Fruit fly (Drosophila melanogaster) whole organism, embryonic: Measurements from ENCODE around the gene Est-Q.

ENCODE experiments used
- Aef1 ChIP-seq: fragments of 200-800 bp; sonication (Bioruptor generic); IDR thresholded peaks from 3 replicates; pipeline ENCODE4 v1.3.6; 2022; ENCODE audit warnings: missing biosample characterization, missing genetic modification characterization
- B-H2 ChIP-seq: fragments of 200-800 bp; sonication (Bioruptor generic); optimal IDR thresholded peaks from 2 replicates; lab custom pipeline; 2018; ENCODE audit warnings: missing biosample characterization, mild to moderate bottlenecking, missing genetic modification characterization
- CG10321 ChIP-seq: fragments of 200-800 bp; sonication (Bioruptor generic); IDR thresholded peaks from 2 replicates; pipeline ENCODE4 v1.3.6; 2022; ENCODE audit warnings: missing biosample characterization, missing genetic modification characterization
- CG10979 ChIP-seq: fragments of 200-800 bp; sonication (Bioruptor generic); optimal IDR thresholded peaks from 2 replicates; lab custom pipeline; 2018; ENCODE audit warnings: missing biosample characterization, mild to moderate bottlenecking, missing genetic modification characterization, moderate library complexity
- CG11504 ChIP-seq: fragments of 200-800 bp; sonication (Bioruptor generic); optimal IDR thresholded peaks from 3 replicates; lab custom pipeline; 2019; ENCODE audit warnings: missing biosample characterization, mild to moderate bottlenecking, missing genetic modification characterization, moderate library complexity
- CG14860 ChIP-seq: fragments of 200-800 bp; sonication (Bioruptor generic); IDR thresholded peaks from 3 replicates; pipeline ENCODE4 v1.3.6; 2022; ENCODE audit warnings: missing biosample characterization, missing genetic modification characterization; ENCODE audit not compliant: partially characterized antibody
- CG15514 ChIP-seq: fragments of 200-800 bp; sonication (Bioruptor generic); optimal IDR thresholded peaks from 3 replicates; lab custom pipeline; 2017; ENCODE audit warnings: missing biosample characterization, missing genetic modification characterization, mild to moderate bottlenecking, moderate library complexity, missing genetic modification reagents
- CG17612 ChIP-seq: fragments of 200-800 bp; sonication (Bioruptor generic); IDR thresholded peaks from 2 replicates; pipeline ENCODE4 v1.3.6; 2022; ENCODE audit warnings: missing biosample characterization, missing genetic modification characterization
- CG31224 ChIP-seq: fragments of 200-800 bp; sonication (Bioruptor generic); IDR thresholded peaks from 2 replicates; pipeline ENCODE4 v1.3.6; 2022; ENCODE audit warnings: missing biosample characterization, missing genetic modification characterization
- CG3163 ChIP-seq: fragments of 200-800 bp; sonication (Bioruptor generic); optimal IDR thresholded peaks from 3 replicates; lab custom pipeline; 2016; ENCODE audit warnings: missing biosample characterization, missing genetic modification characterization
- CG34224 ChIP-seq: fragments of 200-800 bp; sonication (Bioruptor generic); IDR thresholded peaks from 3 replicates; pipeline ENCODE4 v1.3.6; 2022; ENCODE audit warnings: missing biosample characterization, missing genetic modification characterization; ENCODE audit not compliant: partially characterized antibody
- CG6765 ChIP-seq: fragments of 200-800 bp; sonication (Bioruptor generic); optimal IDR thresholded peaks from 3 replicates; lab custom pipeline; 2017; ENCODE audit warnings: missing biosample characterization, mild to moderate bottlenecking, missing genetic modification characterization
- CG7372 ChIP-seq: fragments of 200-800 bp; sonication (Bioruptor generic); IDR thresholded peaks from 2 replicates; pipeline ENCODE4 v1.3.6; 2022; ENCODE audit warnings: missing biosample characterization, missing genetic modification characterization
- CG9437 ChIP-seq: fragments of 200-800 bp; sonication (Bioruptor generic); optimal IDR thresholded peaks from 2 replicates; lab custom pipeline; 2018; ENCODE audit warnings: missing biosample characterization, mild to moderate bottlenecking, missing genetic modification characterization
- CG9797 ChIP-seq: fragments of 200-800 bp; sonication (Bioruptor generic); optimal IDR thresholded peaks from 3 replicates; lab custom pipeline; 2018; ENCODE audit warnings: missing biosample characterization, mild to moderate bottlenecking, missing genetic modification characterization
- Deaf1 ChIP-seq: fragments of 200-800 bp; optimal IDR thresholded peaks from 3 replicates; lab custom pipeline; 2019; ENCODE audit warnings: missing biosample characterization, mild to moderate bottlenecking, missing genetic modification characterization, moderate library complexity
- E2f1 ChIP-seq: fragments of 200-800 bp; sonication (Bioruptor generic); IDR thresholded peaks from 2 replicates; pipeline ENCODE4 v1.3.6; 2022; ENCODE audit warnings: missing biosample characterization, missing genetic modification characterization
- Fer3 ChIP-seq: fragments of 200-800 bp; sonication (Bioruptor generic); optimal IDR thresholded peaks from 2 replicates; lab custom pipeline; 2018; ENCODE audit warnings: missing biosample characterization, mild to moderate bottlenecking, missing genetic modification characterization, moderate library complexity
- HmgZ ChIP-seq: fragments of 200-800 bp; sonication (Bioruptor generic); optimal IDR thresholded peaks from 2 replicates; lab custom pipeline; 2018; ENCODE audit warnings: missing biosample characterization, mild to moderate bottlenecking, missing genetic modification characterization
- Hmr ChIP-seq: fragments of 200-800 bp; sonication (Bioruptor generic); optimal IDR thresholded peaks from 3 replicates; lab custom pipeline; 2017; ENCODE audit warnings: mild to moderate bottlenecking, missing biosample characterization, missing genetic modification reagents, missing genetic modification characterization
- MTF-1 ChIP-seq: fragments of 200-800 bp; sonication (Bioruptor generic); optimal IDR thresholded peaks from 2 replicates; lab custom pipeline; 2018; ENCODE audit warnings: missing biosample characterization, mild to moderate bottlenecking, missing genetic modification characterization, borderline replicate concordance
- Med ChIP-seq: fragments of 200-800 bp; sonication (Bioruptor generic); peaks from one replicate; lab custom pipeline; 2016; ENCODE audit warnings: missing biosample characterization, missing genetic modification characterization, mild to moderate bottlenecking, inconsistent platforms, moderate library complexity
- Poxn ChIP-seq: fragments of 200-800 bp; sonication (Bioruptor generic); IDR thresholded peaks from 2 replicates; pipeline ENCODE4 v1.3.6; 2022; ENCODE audit warnings: missing biosample characterization, missing genetic modification characterization
- Rx ChIP-seq: fragments of 200-800 bp; sonication (Bioruptor generic); IDR thresholded peaks from 2 replicates; pipeline ENCODE4 v1.3.6; 2022; ENCODE audit warnings: missing biosample characterization, missing genetic modification characterization
- Sox100B ChIP-seq: fragments of 200-800 bp; sonication (Bioruptor generic); optimal IDR thresholded peaks from 3 replicates; lab custom pipeline; 2018; ENCODE audit warnings: missing biosample characterization, mild to moderate bottlenecking, missing genetic modification characterization
- Ssrp ChIP-seq: fragments of 200-800 bp; sonication (Bioruptor generic); optimal IDR thresholded peaks from 2 replicates; lab custom pipeline; 2018; ENCODE audit warnings: missing biosample characterization, mild to moderate bottlenecking, missing genetic modification characterization, moderate library complexity
- Trl ChIP-seq, 3 experiments: fragments of >200 bp in 2 of 3; fragments of 200-800 bp in 1 of 3; sonication (Bioruptor generic) in 1 of 3; optimal IDR thresholded peaks; 2 replicates in 1 of 3; 3 replicates in 2 of 3; lab custom pipeline; 2016 to 2017; ENCODE audit warnings: missing biosample characterization in 1 of 3, missing genetic modification characterization in 1 of 3
- ac ChIP-seq: fragments of 200-800 bp; sonication (Bioruptor generic); optimal IDR thresholded peaks from 3 replicates; lab custom pipeline; 2017; ENCODE audit warnings: missing biosample characterization, mild to moderate bottlenecking, missing genetic modification characterization
- bigmax ChIP-seq: fragments of 200-800 bp; sonication (Bioruptor generic); optimal IDR thresholded peaks from 2 replicates; lab custom pipeline; 2018; ENCODE audit warnings: missing biosample characterization, mild to moderate bottlenecking, missing genetic modification characterization
- bsh ChIP-seq, 2 experiments: fragments of 200-800 bp; sonication (Bioruptor generic); optimal IDR thresholded peaks; 2 replicates each; lab custom pipeline; 2017 to 2018; ENCODE audit warnings: mild to moderate bottlenecking in 2 of 2, missing biosample characterization in 2 of 2, missing genetic modification characterization in 2 of 2, moderate library complexity in 1 of 2
- crp ChIP-seq, 2 experiments: fragments of 200-800 bp; sonication (Bioruptor generic); optimal IDR thresholded peaks; 2 replicates in 1 of 2; 3 replicates in 1 of 2; lab custom pipeline; 2017; ENCODE audit warnings: missing biosample characterization in 2 of 2, missing genetic modification characterization in 2 of 2, mild to moderate bottlenecking in 1 of 2, moderate library complexity in 1 of 2
- cwo ChIP-seq: fragments of 200-800 bp; sonication (Bioruptor generic); optimal IDR thresholded peaks from 3 replicates; lab custom pipeline; 2017; ENCODE audit warnings: missing biosample characterization, missing genetic modification characterization, mild to moderate bottlenecking, moderate library complexity, missing genetic modification reagents
- dan ChIP-seq: fragments of 200-800 bp; sonication (Bioruptor generic); IDR thresholded peaks from 2 replicates; pipeline ENCODE4 v1.3.6; 2022; ENCODE audit warnings: missing biosample characterization, missing genetic modification characterization
- dimm ChIP-seq: fragments of 200-800 bp; sonication (Bioruptor generic); IDR thresholded peaks from 2 replicates; pipeline ENCODE4 v1.3.6; 2022; ENCODE audit warnings: missing biosample characterization, missing genetic modification characterization
- dmrt99B ChIP-seq: fragments of 200-800 bp; sonication (Bioruptor generic); optimal IDR thresholded peaks from 2 replicates; lab custom pipeline; 2018; ENCODE audit warnings: missing biosample characterization, mild to moderate bottlenecking, missing genetic modification characterization, moderate library complexity
- eve ChIP-seq, 2 experiments: fragments of >200 bp; optimal IDR thresholded peaks; 2 replicates each; lab custom pipeline; 2017; ENCODE audit warnings: missing biosample characterization in 2 of 2, missing genetic modification characterization in 2 of 2
- fd102C ChIP-seq: fragments of 200-800 bp; sonication (Bioruptor generic); optimal IDR thresholded peaks from 2 replicates; lab custom pipeline; 2018; ENCODE audit warnings: missing biosample characterization, mild to moderate bottlenecking, missing genetic modification characterization, moderate library complexity
- her ChIP-seq: fragments of 200-800 bp; sonication (Bioruptor generic); optimal IDR thresholded peaks from 2 replicates; lab custom pipeline; 2016; ENCODE audit warnings: missing biosample characterization, missing genetic modification characterization
- kni ChIP-seq: fragments of 200-800 bp; sonication (Bioruptor generic); optimal IDR thresholded peaks from 3 replicates; lab custom pipeline; 2017; ENCODE audit warnings: mild to moderate bottlenecking, missing biosample characterization, missing genetic modification reagents, missing genetic modification characterization
- lbe ChIP-seq: fragments of 200-800 bp; sonication (Bioruptor generic); optimal IDR thresholded peaks from 2 replicates; lab custom pipeline; 2016; ENCODE audit warnings: missing biosample characterization, mild to moderate bottlenecking, missing genetic modification characterization
- luna ChIP-seq: fragments of 200-800 bp; sonication (Bioruptor generic); optimal IDR thresholded peaks from 2 replicates; lab custom pipeline; 2016; ENCODE audit warnings: missing biosample characterization, missing genetic modification characterization
- mam ChIP-seq: fragments of 200-800 bp; sonication (Bioruptor generic); optimal IDR thresholded peaks from 3 replicates; lab custom pipeline; 2016; ENCODE audit warnings: missing biosample characterization, missing genetic modification characterization
- pum ChIP-seq: fragments of 200-800 bp; sonication (Bioruptor generic); optimal IDR thresholded peaks from 2 replicates; lab custom pipeline; 2016; ENCODE audit warnings: missing biosample characterization, missing genetic modification characterization
- ranshi ChIP-seq: fragments of 200-800 bp; sonication (Bioruptor generic); IDR thresholded peaks from 2 replicates; pipeline ENCODE4 v1.3.6; 2022; ENCODE audit warnings: missing biosample characterization, missing genetic modification characterization
- salm ChIP-seq: fragments of 200-800 bp; sonication (Bioruptor generic); optimal IDR thresholded peaks from 2 replicates; lab custom pipeline; 2018; ENCODE audit warnings: missing biosample characterization, mild to moderate bottlenecking, missing genetic modification characterization
- schlank ChIP-seq: fragments of 200-800 bp; sonication (Bioruptor generic); optimal IDR thresholded peaks from 2 replicates; lab custom pipeline; 2018; ENCODE audit warnings: missing biosample characterization, mild to moderate bottlenecking, missing genetic modification characterization
- stwl ChIP-seq: fragments of 200-800 bp; sonication (Bioruptor generic); optimal IDR thresholded peaks from 3 replicates; lab custom pipeline; 2018; ENCODE audit warnings: missing biosample characterization, mild to moderate bottlenecking, missing genetic modification characterization, moderate library complexity
- tin ChIP-seq: fragments of 200-800 bp; sonication (Bioruptor generic); optimal IDR thresholded peaks from 3 replicates; lab custom pipeline; 2016; ENCODE audit warnings: missing biosample characterization, missing genetic modification characterization
- unpg ChIP-seq: fragments of 200-800 bp; sonication (Bioruptor generic); optimal IDR thresholded peaks from 3 replicates; lab custom pipeline; 2018; ENCODE audit warnings: missing biosample characterization, mild to moderate bottlenecking, missing genetic modification characterization, moderate library complexity

The Est-Q gene

DNA sequence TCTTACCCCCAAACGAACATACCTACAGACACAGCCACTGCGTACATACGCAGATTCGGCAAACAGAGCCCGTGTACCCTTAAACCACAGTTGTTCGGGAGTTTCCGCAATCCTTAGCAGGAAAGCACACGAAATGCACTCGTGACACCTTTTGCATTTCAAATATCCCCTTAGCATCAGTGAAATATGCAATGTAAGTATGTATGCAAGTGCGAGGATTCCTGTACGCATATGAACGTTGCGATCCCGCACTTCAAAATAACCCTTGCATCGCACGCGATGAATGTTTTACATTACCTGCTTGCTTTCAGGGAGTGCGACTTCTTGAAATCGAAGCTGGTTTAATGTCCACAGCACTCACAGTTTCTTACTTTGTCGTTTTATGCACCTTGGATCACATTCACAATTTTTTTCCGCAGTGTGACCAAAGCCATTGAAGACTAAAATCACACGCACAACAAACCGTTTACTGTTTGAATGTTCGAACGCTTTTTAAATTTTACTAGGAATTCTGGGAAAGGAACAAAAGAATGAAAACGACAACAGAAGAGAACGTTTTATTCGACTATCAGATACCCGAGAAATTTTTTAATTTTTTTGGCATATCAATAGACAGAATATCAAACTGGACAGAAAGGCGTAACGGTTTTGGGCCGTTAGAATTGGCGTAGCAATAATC, 32.2 kb downstream of the Est-Q start, which contains the start of gene Mkrn1 (continued):
- TF ChIP-seq HmgZ (tag; lab: Kevin White, UChicago) (peak; percentile 36), crp (GFP tag; optimal IDR thresholded peaks at IDR 0.05; lab: Kevin White, UChicago) (peak in 1 of 2 experiments; percentile 1), ac (GFP tag; lab: Kevin White, UChicago) (no peak), dmrt99B (tag; lab: Kevin White, UChicago) (no peak), Ssrp (tag; lab: Kevin White, UChicago) (no peak), Trl (optimal IDR thresholded peaks at IDR 0.05; lab: Kevin White, UChicago) (no peak), Trl (GFP tag; optimal IDR thresholded peaks at IDR 0.05; lab: Kevin White, UChicago) (no peak), bsh (GFP tag; optimal IDR thresholded peaks at IDR 0.05; lab: Kevin White, UChicago) (no peak), CG9437 (GFP tag; lab: Kevin White, UChicago) (no peak), MTF-1 (GFP tag; lab: Kevin White, UChicago) (no peak), lbe (no peak), CG6765 (no peak), fd102C (no peak), stwl (tag; lab: Kevin White, UChicago) (peak; percentile 78), CG15514 (GFP tag; lab: Kevin White, UChicago) (no peak), CG3163 (GFP tag; lab: Kevin White, UChicago) (no peak), CG14860 (GFP tag; lab: Robert Waterston, UW) (peak; percentile 97), kni (GFP tag; lab: Kevin White, UChicago) (no peak), Med (no peak), unpg (no peak), ranshi (GFP tag; lab: Robert Waterston, UW) (no peak), cwo (GFP tag; lab: Kevin White, UChicago) (no peak), her (no peak), B-H2 (no peak), CG10321 (no peak), Hmr (GFP tag; lab: Kevin White, UChicago) (no peak), salm (tag; lab: Kevin White, UChicago) (no peak), tin (no peak), CG9797 (peak; percentile 81), bigmax (no peak), E2f1 (GFP tag; lab: Robert Waterston, UW) (no peak), dan (GFP tag; lab: Robert Waterston, UW) (no peak), Fer3 (tag; lab: Kevin White, UChicago) (no peak), Aef1 (GFP tag; lab: Robert Waterston, UW) (no peak), dimm (GFP tag; lab: Robert Waterston, UW) (no peak), mam (GFP tag; lab: Kevin White, UChicago) (no peak), CG11504 (tag; lab: Kevin White, UChicago) (no peak), Rx (GFP tag; lab: Robert Waterston, UW) (no peak), CG34224 (GFP tag; lab: Robert Waterston, UW) (peak; percentile 62; the same call in 2 of the 3 replicates), Deaf1 (tag; lab: Kevin White, UChicago) (no peak), eve (GFP tag; optimal IDR thresholded peaks at IDR 0.05; lab: Kevin White, UChicago) (no peak), luna (GFP tag; lab: Kevin White, UChicago) (no peak), CG7372 (GFP tag; lab: Robert Waterston, UW) (no peak), schlank (tag; lab: Kevin White, UChicago) (no peak), CG31224 (no peak), CG10979 (tag; lab: Kevin White, UChicago) (no peak), pum (GFP tag; lab: Kevin White, UChicago) (no peak), Sox100B (GFP tag; lab: Kevin White, UChicago) (no peak), Poxn (no peak), CG17612 (GFP tag; lab: Robert Waterston, UW) (no peak)
